Fruit fly (Drosophila melanogaster): ENCODE measurements around the gene CG10514.

CG10514 gene

dm6 chr3R:25292864-25293284 lies 13.2 kb upstream of the CG10514 start, which contains the start of gene CG31098 (continued):
- TF ChIP-seq sd (tag; optimal IDR thresholded peaks at IDR 0.05) (peak; percentile 95), HmgZ (tag; optimal IDR thresholded peaks at IDR 0.05) (peak; percentile 20), CG17568 (GFP tag; optimal IDR thresholded peaks at IDR 0.05) (peak; percentile 63), sug (tag; optimal IDR thresholded peaks at IDR 0.05) (peak; percentile 90), YL-1 (GFP tag; optimal IDR thresholded peaks at IDR 0.05) (peak; percentile 0), Vsx1 (GFP tag; optimal IDR thresholded peaks at IDR 0.05) (peak; percentile 35), ro (GFP tag; IDR thresholded peaks at IDR 0.05) (no peak), ci (GFP tag; IDR thresholded peaks at IDR 0.05) (peak; percentile 22; the same call in 1 of the 3 replicates), unpg (GFP tag; optimal IDR thresholded peaks at IDR 0.05) (peak; percentile 51), chm (GFP tag; IDR thresholded peaks at IDR 0.05) (no peak; the same call in 1 of the 2 replicates), CG34376 (GFP tag; optimal IDR thresholded peaks at IDR 0.05) (peak; percentile 87), CG12769 (tag; optimal IDR thresholded peaks at IDR 0.05) (peak; percentile 39), MESR4 (GFP tag; optimal IDR thresholded peaks at IDR 0.05) (peak; percentile 5), CG3995 (GFP tag; optimal IDR thresholded peaks at IDR 0.05) (peak; percentile 72), caup (GFP tag; optimal IDR thresholded peaks at IDR 0.05; ENCODE audit: severe bottlenecking) (peak; percentile 39), Fer1 (GFP tag; optimal IDR thresholded peaks at IDR 0.05) (peak; percentile 72), sens (GFP tag) (peak; percentile 20), CG15269 (tag; optimal IDR thresholded peaks at IDR 0.05) (peak; percentile 50), Hand (GFP tag; optimal IDR thresholded peaks at IDR 0.05) (peak; percentile 14), ara (GFP tag; IDR thresholded peaks at IDR 0.05) (no peak), salm (tag; optimal IDR thresholded peaks at IDR 0.05) (peak; percentile 48), gem (tag; optimal IDR thresholded peaks at IDR 0.05) (peak; percentile 31), CG7987 (GFP tag; optimal IDR thresholded peaks at IDR 0.05) (no peak), Kr (GFP tag; optimal IDR thresholded peaks at IDR 0.05) (no peak), CG14965 (GFP tag; optimal IDR thresholded peaks at IDR 0.05; ENCODE audit: borderline replicate concordance) (no peak), corto (GFP tag; optimal IDR thresholded peaks at IDR 0.05) (peak; percentile 61), CG11093 (GFP tag; IDR thresholded peaks at IDR 0.05) (no peak), CG3847 (GFP tag; IDR thresholded peaks at IDR 0.05) (no peak; the same call in 1 of the 2 replicates), CG3163 (GFP tag; optimal IDR thresholded peaks at IDR 0.05) (no peak), ATbp (GFP tag; optimal IDR thresholded peaks at IDR 0.05) (peak; percentile 39), grau (tag; optimal IDR thresholded peaks at IDR 0.05) (peak; percentile 84), CG34224 (GFP tag; IDR thresholded peaks at IDR 0.05; ENCODE audit: partially characterized antibody) (peak; percentile 49; the same call in 1 of the 3 replicates), CG6765 (GFP tag; optimal IDR thresholded peaks at IDR 0.05) (peak; percentile 52), dimm (GFP tag; IDR thresholded peaks at IDR 0.05) (no peak), cwo (GFP tag; optimal IDR thresholded peaks at IDR 0.05) (peak; percentile 62), Meics (GFP tag; optimal IDR thresholded peaks at IDR 0.05) (peak; percentile 53), CG32532 (GFP tag; IDR thresholded peaks at IDR 0.05) (peak; percentile 26; the same call in 1 of the 2 replicates), CG2678 (tag; optimal IDR thresholded peaks at IDR 0.05) (peak; percentile 54), scrt (GFP tag; optimal IDR thresholded peaks at IDR 0.05) (peak; percentile 30), CG15514 (GFP tag; optimal IDR thresholded peaks at IDR 0.05) (peak; percentile 58), mirr (GFP tag; optimal IDR thresholded peaks at IDR 0.05) (peak; percentile 76), lab (GFP tag; optimal IDR thresholded peaks at IDR 0.05) (peak; percentile 48), CG13424 (tag; optimal IDR thresholded peaks at IDR 0.05) (peak; percentile 12), CG30020 (tag; optimal IDR thresholded peaks at IDR 0.05) (no peak), CG10209 (GFP tag; optimal IDR thresholded peaks at IDR 0.05) (no peak), unc-4 (GFP tag; IDR thresholded peaks at IDR 0.05; ENCODE audit: partially characterized antibody) (peak; percentile 43; the same call in 1 of the 2 replicates), CG12299 (tag; optimal IDR thresholded peaks at IDR 0.05) (peak; percentile 35)
